Worm (Caenorhabditis elegans) whole organism, young adult: Measurements from ENCODE around the gene pqn-2.
A peak's percentile ranks its signal among the peaks of the same experiment; 100 is the strongest.

Experiments
- B0019.2 ChIP-seq: fragments of 200-800 bp; sonication (Bioruptor generic); conservative IDR thresholded peaks from 2 replicates; pipeline ENCODE4 v1.3.6; 2022; ENCODE audit warnings: missing genetic modification reagents, missing genetic modification characterization, missing compliant biosample characterization
- B0035.1 ChIP-seq: sonication (generic microtip); optimal IDR thresholded peaks from 2 replicates; lab custom pipeline; 2016; ENCODE audit warnings: missing genetic modification characterization, mild to moderate bottlenecking, missing compliant biosample characterization, missing genotype, missing genetic modification reagents
- C06A6.2 ChIP-seq: fragments of 200-800 bp; sonication (Bioruptor generic); conservative IDR thresholded peaks from 2 replicates; pipeline ENCODE4 v1.3.6; 2022; ENCODE audit warnings: missing genetic modification characterization, missing compliant biosample characterization
- C17E4.6 ChIP-seq: fragments of 200-800 bp; sonication (Bioruptor generic); IDR thresholded peaks from 2 replicates; pipeline ENCODE4 v1.3.6; 2022; ENCODE audit warnings: missing genetic modification reagents, missing genetic modification characterization, missing compliant biosample characterization
- D2030.7 ChIP-seq: fragments of 200-800 bp; sonication (Bioruptor generic); IDR thresholded peaks from 2 replicates; pipeline ENCODE4 v1.3.6; 2022; ENCODE audit warnings: missing genetic modification reagents, missing genetic modification characterization, missing compliant biosample characterization
- F37B4.10 ChIP-seq: fragments of 200-800 bp; sonication (Bioruptor generic); IDR thresholded peaks from 2 replicates; pipeline ENCODE4 v1.3.6; 2022; ENCODE audit warnings: missing genetic modification characterization, missing compliant biosample characterization
- K11D2.4 ChIP-seq: fragments of 200-800 bp; sonication (Bioruptor generic); IDR thresholded peaks from 2 replicates; pipeline ENCODE4 v1.3.6; 2022; ENCODE audit warnings: missing genetic modification reagents, missing genetic modification characterization, missing compliant biosample characterization
- K12H6.12 ChIP-seq: fragments of 200-800 bp; sonication (Bioruptor generic); optimal IDR thresholded peaks from 2 replicates; lab custom pipeline; 2018; ENCODE audit warnings: mild to moderate bottlenecking, missing genetic modification characterization, missing compliant biosample characterization
- Y53F4B.3 ChIP-seq: fragments of 200-800 bp; sonication (Bioruptor generic); IDR thresholded peaks from 2 replicates; pipeline ENCODE4 v1.3.6; 2022; ENCODE audit warnings: missing genetic modification reagents, missing genetic modification characterization, missing compliant biosample characterization
- Y67H2A.10 ChIP-seq: fragments of 200-800 bp; sonication (Bioruptor generic); conservative IDR thresholded peaks from 2 replicates; pipeline ENCODE4 v1.3.6; 2022; ENCODE audit warnings: missing genetic modification reagents, missing genetic modification characterization, missing compliant biosample characterization
- Y79H2A.3 ChIP-seq: fragments of 200-800 bp; sonication (Bioruptor generic); conservative IDR thresholded peaks from 2 replicates; pipeline ENCODE4 v1.3.6; 2022; ENCODE audit warnings: missing genetic modification reagents, missing genetic modification characterization, missing compliant biosample characterization
- ZK185.1 ChIP-seq: sonication (generic microtip); optimal IDR thresholded peaks from 2 replicates; lab custom pipeline; 2016; ENCODE audit warnings: mild to moderate bottlenecking, missing genetic modification characterization, missing compliant biosample characterization; ENCODE audit not compliant: poor library complexity, severe bottlenecking
- aptf-2 ChIP-seq: fragments of 200-800 bp; sonication (Bioruptor generic); conservative IDR thresholded peaks from 2 replicates; pipeline ENCODE4 v1.3.6; 2022; ENCODE audit warnings: missing genetic modification reagents, missing genetic modification characterization, missing compliant biosample characterization
- aptf-3 ChIP-seq: fragments of 200-800 bp; sonication (Bioruptor generic); IDR thresholded peaks from 2 replicates; pipeline ENCODE4 v1.3.6; 2022; ENCODE audit warnings: missing genetic modification characterization, missing compliant biosample characterization
- atf-7 ChIP-seq: sonication (generic microtip); optimal IDR thresholded peaks from 2 replicates; lab custom pipeline; 2017; ENCODE audit warnings: mild to moderate bottlenecking, missing genetic modification characterization, missing compliant biosample characterization
- attf-5 ChIP-seq: fragments of 200-800 bp; sonication (Bioruptor generic); optimal IDR thresholded peaks from 2 replicates; lab custom pipeline; 2018; ENCODE audit warnings: mild to moderate bottlenecking, missing genetic modification characterization, missing compliant biosample characterization
- attf-6 ChIP-seq: fragments of 200-800 bp; sonication (Bioruptor generic); IDR thresholded peaks from 2 replicates; pipeline ENCODE4 v1.3.6; 2022; ENCODE audit warnings: missing genetic modification reagents, missing genetic modification characterization, missing compliant biosample characterization
- bed-1 ChIP-seq: fragments of 200-800 bp; sonication (Bioruptor generic); IDR thresholded peaks from 2 replicates; pipeline ENCODE4 v1.3.6; 2022; ENCODE audit warnings: missing genetic modification reagents, missing genetic modification characterization, missing compliant biosample characterization
- bed-2 ChIP-seq: fragments of 200-800 bp; sonication (Bioruptor generic); IDR thresholded peaks from 2 replicates; pipeline ENCODE4 v1.3.6; 2022; ENCODE audit warnings: missing genetic modification reagents, missing genetic modification characterization, missing compliant biosample characterization
- cebp-2 ChIP-seq: fragments of 200-800 bp; sonication (Bioruptor generic); IDR thresholded peaks from 2 replicates; pipeline ENCODE4 v1.3.6; 2022; ENCODE audit warnings: missing genetic modification characterization, missing compliant biosample characterization
- ceh-27 ChIP-seq: fragments of 200-800 bp; sonication (Bioruptor generic); optimal IDR thresholded peaks from 2 replicates; lab custom pipeline; 2018; ENCODE audit warnings: mild to moderate bottlenecking, missing genetic modification characterization, moderate library complexity, missing compliant biosample characterization
- ceh-40 ChIP-seq: fragments of 200-800 bp; sonication (Bioruptor generic); IDR thresholded peaks from 2 replicates; pipeline ENCODE4 v1.3.6; 2022; ENCODE audit warnings: missing genetic modification characterization, missing compliant biosample characterization
- ceh-91 ChIP-seq: fragments of 200-800 bp; sonication (Bioruptor generic); IDR thresholded peaks from 2 replicates; pipeline ENCODE4 v1.3.6; 2022; ENCODE audit warnings: missing genetic modification reagents, missing genetic modification characterization, missing compliant biosample characterization
- chd-7 ChIP-seq: sonication (generic microtip); optimal IDR thresholded peaks from 2 replicates; lab custom pipeline; 2016; ENCODE audit warnings: mild to moderate bottlenecking, missing genetic modification characterization, moderate library complexity, missing compliant biosample characterization
- dox-1 ChIP-seq: fragments of 200-800 bp; sonication (Bioruptor generic); IDR thresholded peaks from 2 replicates; pipeline ENCODE4 v1.3.6; 2022; ENCODE audit warnings: missing genetic modification reagents, missing genetic modification characterization, missing compliant biosample characterization
- egl-18 ChIP-seq: fragments of 200-800 bp; sonication (Bioruptor generic); IDR thresholded peaks from 2 replicates; pipeline ENCODE4 v1.3.6; 2022; ENCODE audit warnings: missing genetic modification reagents, missing genetic modification characterization, missing compliant biosample characterization
- ekl-4 ChIP-seq: fragments of 200-800 bp; sonication (Bioruptor generic); IDR thresholded peaks from 2 replicates; pipeline ENCODE4 v1.3.6; 2022; ENCODE audit warnings: missing genetic modification reagents, missing genetic modification characterization, missing compliant biosample characterization
- hmg-20 ChIP-seq: fragments of 200-800 bp; sonication (Bioruptor generic); IDR thresholded peaks from 2 replicates; pipeline ENCODE4 v1.3.6; 2022; ENCODE audit warnings: missing genetic modification reagents, missing genetic modification characterization, missing compliant biosample characterization
- hrde-1 ChIP-seq: sonication (generic microtip); optimal IDR thresholded peaks from 2 replicates; lab custom pipeline; 2016; ENCODE audit warnings: missing genetic modification characterization, mild to moderate bottlenecking, missing compliant biosample characterization, moderate library complexity, missing genotype, missing genetic modification reagents, borderline replicate concordance
- let-526 ChIP-seq: fragments of 200-800 bp; sonication (Bioruptor generic); IDR thresholded peaks from 2 replicates; pipeline ENCODE4 v1.3.6; 2022; ENCODE audit warnings: missing genetic modification reagents, missing genetic modification characterization, missing compliant biosample characterization
- let-607 ChIP-seq, 2 experiments: fragments of 200-800 bp in 1 of 2; sonication (Bioruptor generic) in 1 of 2; sonication (generic microtip) in 1 of 2; optimal IDR thresholded peaks; 2 replicates each; lab custom pipeline; 2016 to 2018; ENCODE audit warnings: mild to moderate bottlenecking in 2 of 2, missing compliant biosample characterization in 2 of 2, missing genetic modification characterization in 2 of 2, moderate library complexity in 2 of 2, missing genotype in 1 of 2
- lin-35 ChIP-seq, 3 experiments: fragments of 150-350 bp in 2 of 3; sonication (generic microtip) in 1 of 3; optimal IDR thresholded peaks; 2 replicates each; lab custom pipeline; 2014 to 2018; ENCODE audit warnings: missing biosample characterization in 3 of 3, missing genetic modification characterization in 3 of 3, missing genetic modification reagents in 3 of 3
- lin-40 ChIP-seq: sonication (generic microtip); optimal IDR thresholded peaks from 2 replicates; lab custom pipeline; 2016; ENCODE audit warnings: missing genetic modification characterization, mild to moderate bottlenecking, missing compliant biosample characterization, missing genotype, missing genetic modification reagents
- lin-54 ChIP-seq: fragments of 200-800 bp; sonication (Bioruptor generic); optimal IDR thresholded peaks from 2 replicates; lab custom pipeline; 2018; ENCODE audit warnings: mild to moderate bottlenecking, missing genetic modification characterization, missing compliant biosample characterization
- lsl-1 ChIP-seq: fragments of 200-800 bp; sonication (Bioruptor generic); optimal IDR thresholded peaks from 2 replicates; lab custom pipeline; 2018; ENCODE audit warnings: mild to moderate bottlenecking, missing genetic modification characterization, moderate library complexity, missing compliant biosample characterization
- madf-10 ChIP-seq: sonication (generic microtip); optimal IDR thresholded peaks from 2 replicates; lab custom pipeline; 2016; ENCODE audit warnings: mild to moderate bottlenecking, missing genetic modification characterization, missing compliant biosample characterization
- madf-6 ChIP-seq: fragments of 200-800 bp; sonication (Bioruptor generic); IDR thresholded peaks from 2 replicates; pipeline ENCODE4 v1.3.6; 2022; ENCODE audit warnings: missing genetic modification reagents, missing genetic modification characterization, missing compliant biosample characterization
- madf-8 ChIP-seq: fragments of 200-800 bp; sonication (Bioruptor generic); conservative IDR thresholded peaks from 2 replicates; pipeline ENCODE4 v1.3.6; 2022; ENCODE audit warnings: missing genetic modification reagents, missing genetic modification characterization, missing compliant biosample characterization
- nhr-80 ChIP-seq: sonication (generic microtip); optimal IDR thresholded peaks from 2 replicates; lab custom pipeline; 2016; ENCODE audit warnings: missing genetic modification characterization, missing compliant biosample characterization
- nhr-90 ChIP-seq: sonication (generic microtip); optimal IDR thresholded peaks from 2 replicates; lab custom pipeline; 2016; ENCODE audit warnings: missing genotype, mild to moderate bottlenecking, missing genetic modification characterization, missing compliant biosample characterization
- pbrm-1 ChIP-seq: fragments of 200-800 bp; sonication (Bioruptor generic); IDR thresholded peaks from 2 replicates; pipeline ENCODE4 v1.3.6; 2022; ENCODE audit warnings: missing genetic modification reagents, missing genetic modification characterization, missing compliant biosample characterization
- repo-1 ChIP-seq: sonication (generic microtip); optimal IDR thresholded peaks from 2 replicates; lab custom pipeline; 2017; ENCODE audit warnings: mild to moderate bottlenecking, missing genetic modification characterization, missing compliant biosample characterization
- sea-2 ChIP-seq: fragments of 200-800 bp; sonication (Bioruptor generic); IDR thresholded peaks from 2 replicates; pipeline ENCODE4 v1.3.6; 2022; ENCODE audit warnings: missing genetic modification characterization, missing compliant biosample characterization
- somi-1 ChIP-seq: fragments of 200-800 bp; sonication (Bioruptor generic); optimal IDR thresholded peaks from 2 replicates; lab custom pipeline; 2018; ENCODE audit warnings: mild to moderate bottlenecking, missing genetic modification characterization, missing compliant biosample characterization
- tbp1 ChIP-seq: fragments of 200-800 bp; sonication (Bioruptor generic); optimal IDR thresholded peaks from 2 replicates; lab custom pipeline; 2018; ENCODE audit warnings: mild to moderate bottlenecking, missing genetic modification characterization, missing compliant biosample characterization
- unc-130 ChIP-seq: sonication (generic microtip); optimal IDR thresholded peaks from 2 replicates; lab custom pipeline; 2016; ENCODE audit warnings: missing genetic modification reagents, missing genetic modification characterization, missing compliant biosample characterization
- ztf-18 ChIP-seq: sonication (generic microtip); optimal IDR thresholded peaks from 2 replicates; lab custom pipeline; 2016; ENCODE audit warnings: missing genotype, mild to moderate bottlenecking, missing genetic modification characterization, missing compliant biosample characterization
- ztf-28 ChIP-seq: fragments of 200-800 bp; sonication (Bioruptor generic); IDR thresholded peaks from 2 replicates; pipeline ENCODE4 v1.3.6; 2022; ENCODE audit warnings: missing genetic modification reagents, missing genetic modification characterization, missing compliant biosample characterization

Gene pqn-2

ce11 chrV:10341905-10342328, 40.3 kb upstream of the pqn-2 start, which contains the start of gene K07C5.13 (continued):
- TF ChIP-seq let-607 (tag; optimal IDR thresholded peaks at IDR 0.05; lab: Kevin White, UChicago) (peak in 1 of 2 experiments; percentile 0), K12H6.12 (peak; percentile 23), lin-54 (GFP tag; lab: Kevin White, UChicago) (peak; percentile 64), C06A6.2 (GFP tag; lab: Robert Waterston, UW) (peak; percentile 93), Y79H2A.3 (peak; percentile 86), nhr-90 (tag; lab: Kevin White, UChicago) (peak; percentile 20), unc-130 (GFP tag; lab: Kevin White, UChicago) (peak; percentile 43), tbp1 (peak; percentile 73), K11D2.4 (GFP tag; lab: Robert Waterston, UW) (peak; percentile 96), cebp-2 (GFP tag; lab: Robert Waterston, UW) (peak; percentile 72; the same call in 1 of the 2 replicates), lsl-1 (GFP tag; lab: Kevin White, UChicago) (peak; percentile 51), aptf-2 (GFP tag; lab: Robert Waterston, UW) (peak; percentile 91), lin-35 (GFP tag; optimal IDR thresholded peaks at IDR 0.05; lab: Kevin White, UChicago) (peak in 1 of 3 experiments; percentile 57), B0035.1 (tag; lab: Kevin White, UChicago) (peak; percentile 67), lin-40 (tag; lab: Kevin White, UChicago) (peak; percentile 93), Y53F4B.3 (GFP tag; lab: Robert Waterston, UW) (0 out of 2 replicates have a peak, but pooled peaks have one; percentile 45), bed-2 (GFP tag; lab: Robert Waterston, UW) (peak; percentile 80; the same call in 1 of the 2 replicates), nhr-80 (tag; lab: Kevin White, UChicago) (peak; percentile 55), bed-1 (GFP tag; lab: Robert Waterston, UW) (0 out of 2 replicates have a peak, but pooled peaks have one; percentile 51), attf-5 (GFP tag; lab: Kevin White, UChicago) (peak; percentile 68), ceh-91 (peak; percentile 89), ztf-28 (GFP tag; lab: Robert Waterston, UW) (peak; percentile 88; the same call in 1 of the 2 replicates), ztf-18 (tag; lab: Kevin White, UChicago) (peak; percentile 96), sea-2 (GFP tag; lab: Robert Waterston, UW) (peak; percentile 90), ZK185.1 (tag; lab: Kevin White, UChicago) (peak; percentile 43), egl-18 (GFP tag; lab: Robert Waterston, UW) (peak; percentile 82), D2030.7 (GFP tag; lab: Robert Waterston, UW) (peak; percentile 95), pbrm-1 (GFP tag; lab: Robert Waterston, UW) (peak; percentile 100), atf-7 (peak; percentile 64), F37B4.10 (GFP tag; lab: Robert Waterston, UW) (peak; percentile 99), dox-1 (GFP tag; lab: Robert Waterston, UW) (peak; percentile 99), aptf-3 (GFP tag; lab: Robert Waterston, UW) (peak; percentile 81; the same call in 1 of the 2 replicates), ekl-4 (GFP tag; lab: Robert Waterston, UW) (peak; percentile 95), hmg-20 (GFP tag; lab: Robert Waterston, UW) (peak; percentile 83), ceh-40 (GFP tag; lab: Robert Waterston, UW) (0 out of 2 replicates have a peak, but pooled peaks have one; percentile 56), Y67H2A.10 (GFP tag; lab: Robert Waterston, UW) (peak; percentile 52; the same call in 1 of the 2 replicates), madf-6 (GFP tag; lab: Robert Waterston, UW) (peak; percentile 86), madf-10 (tag; lab: Kevin White, UChicago) (peak; percentile 38), madf-8 (GFP tag; lab: Robert Waterston, UW) (peak; percentile 40; the same call in 1 of the 2 replicates), let-526 (GFP tag; lab: Robert Waterston, UW) (peak; percentile 76; the same call in 1 of the 2 replicates), C17E4.6 (GFP tag; lab: Robert Waterston, UW) (peak; percentile 87), somi-1 (peak; percentile 67), B0019.2 (GFP tag; lab: Robert Waterston, UW) (peak; percentile 70), chd-7 (tag; lab: Kevin White, UChicago) (peak; percentile 75), repo-1 (tag; lab: Kevin White, UChicago) (peak; percentile 83), ceh-27 (GFP tag; lab: Kevin White, UChicago) (peak; percentile 42), hrde-1 (tag; lab: Kevin White, UChicago) (peak; percentile 29), attf-6 (GFP tag; lab: Robert Waterston, UW) (peak; percentile 70)
